Worm (Caenorhabditis elegans) whole organism, midembryonic: ENCODE data around the gene npp-19.

ENCODE experiments used
- T22C8.4 ChIP-seq: fragments of 200-800 bp; sonication (Bioruptor generic); IDR thresholded peaks from 2 replicates; pipeline ENCODE4 v1.3.6; 2022; ENCODE audit warnings: missing genetic modification characterization, missing compliant biosample characterization
- cog-1 ChIP-seq: sonication (generic microtip); optimal IDR thresholded peaks from 2 replicates; lab custom pipeline; 2016; ENCODE audit warnings: missing genetic modification characterization, missing compliant biosample characterization
- flt-1 ChIP-seq: fragments of 200-800 bp; sonication (Bioruptor generic); IDR thresholded peaks from 2 replicates; pipeline ENCODE4 v1.3.6; 2022; ENCODE audit warnings: missing genetic modification characterization, missing compliant biosample characterization
- klf-2 ChIP-seq: fragments of 200-800 bp; sonication (Bioruptor generic); conservative IDR thresholded peaks from 2 replicates; pipeline ENCODE4 v1.3.6; 2022; ENCODE audit warnings: missing genetic modification reagents, missing genetic modification characterization, missing compliant biosample characterization
- med-1 ChIP-seq: sonication (generic microtip); optimal IDR thresholded peaks from 2 replicates; lab custom pipeline; 2017; ENCODE audit warnings: missing genetic modification characterization, mild to moderate bottlenecking, missing compliant biosample characterization, antibody characterized with exemption, missing genetic modification reagents; ENCODE audit not compliant: insufficient read depth
- ref-1 ChIP-seq: fragments of 200-800 bp; sonication (Bioruptor generic); conservative IDR thresholded peaks from 2 replicates; pipeline ENCODE4 v1.3.6; 2022; ENCODE audit warnings: missing genetic modification reagents, missing genetic modification characterization, missing compliant biosample characterization
- tab-1 ChIP-seq: fragments of 200-800 bp; sonication (Bioruptor generic); IDR thresholded peaks from 2 replicates; pipeline ENCODE4 v1.3.6; 2022; ENCODE audit warnings: missing genetic modification characterization, missing compliant biosample characterization
- ztf-23 ChIP-seq: fragments of 200-800 bp; sonication (Bioruptor generic); IDR thresholded peaks from 2 replicates; pipeline ENCODE4 v1.3.6; 2022; ENCODE audit warnings: missing genetic modification reagents, missing genetic modification characterization, missing compliant biosample characterization
- ztf-29 ChIP-seq: fragments of 200-800 bp; sonication (Bioruptor generic); IDR thresholded peaks from 2 replicates; pipeline ENCODE4 v1.3.6; 2022; ENCODE audit warnings: missing genetic modification reagents, missing genetic modification characterization, missing compliant biosample characterization

The npp-19 gene

DNA sequence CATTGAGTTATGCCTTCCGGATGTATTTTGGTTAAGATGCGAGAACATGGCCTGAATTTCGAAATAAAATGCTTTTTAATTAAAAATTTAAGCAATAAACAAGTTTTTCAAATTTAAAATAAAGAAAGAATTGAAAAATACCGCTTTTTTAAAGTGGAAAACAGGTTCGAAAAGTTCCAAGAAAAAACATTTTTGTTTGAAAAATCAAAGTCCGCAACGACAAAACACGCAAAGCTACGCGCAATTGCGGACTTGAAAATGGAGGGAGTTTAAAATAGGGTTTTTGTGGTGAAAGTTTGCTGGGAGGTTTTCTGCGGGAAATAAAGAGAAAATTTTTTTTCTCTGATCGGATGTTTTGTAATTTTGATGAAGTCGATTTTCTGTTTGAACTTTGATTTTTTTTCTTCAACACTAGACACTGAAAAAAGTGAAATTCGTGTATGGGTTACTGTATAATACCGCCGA is at the start of gene npp-19:
Gene npp-19 (minus strand): TSS at position 51 of the 465 bp plus-strand sequence.
- TF ChIP-seq ztf-29 (GFP tag; lab: Robert Waterston, UW) (no peak), cog-1 (tag; lab: Kevin White, UChicago) (peak; percentile 23), tab-1 (GFP tag; lab: Robert Waterston, UW) (no peak), flt-1 (GFP tag; lab: Robert Waterston, UW) (0 out of 2 replicates have a peak, but pooled peaks have one; percentile 45), ztf-23 (GFP tag; lab: Robert Waterston, UW) (0 out of 2 replicates have a peak, but pooled peaks have one; percentile 47)

DNA sequence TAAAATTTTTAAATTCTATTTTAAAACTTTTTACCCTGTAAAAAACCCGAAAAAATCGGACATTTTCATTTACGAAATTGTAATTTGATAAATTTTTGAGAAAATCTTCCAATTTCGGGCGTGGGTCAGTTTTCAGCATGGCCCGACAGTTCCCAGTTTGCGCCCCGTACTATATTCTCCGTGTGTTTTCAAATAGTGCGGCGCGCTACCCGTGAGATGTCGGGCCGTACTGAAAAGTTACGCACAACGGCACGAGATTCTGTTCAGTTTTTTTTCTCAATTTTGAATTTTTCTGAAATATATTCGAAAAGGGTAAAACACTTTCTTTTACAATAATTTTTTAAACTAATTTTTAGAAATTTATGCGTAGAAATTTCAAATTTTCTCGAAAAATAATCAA is 48.8 kb upstream of the npp-19 start:
- TF ChIP-seq ztf-29 (GFP tag; lab: Robert Waterston, UW) (no peak), klf-2 (GFP tag; lab: Robert Waterston, UW) (no peak), ztf-23 (GFP tag; lab: Robert Waterston, UW) (no peak), med-1 (GFP tag; lab: Kevin White, UChicago) (no peak), tab-1 (GFP tag; lab: Robert Waterston, UW) (no peak)

DNA sequence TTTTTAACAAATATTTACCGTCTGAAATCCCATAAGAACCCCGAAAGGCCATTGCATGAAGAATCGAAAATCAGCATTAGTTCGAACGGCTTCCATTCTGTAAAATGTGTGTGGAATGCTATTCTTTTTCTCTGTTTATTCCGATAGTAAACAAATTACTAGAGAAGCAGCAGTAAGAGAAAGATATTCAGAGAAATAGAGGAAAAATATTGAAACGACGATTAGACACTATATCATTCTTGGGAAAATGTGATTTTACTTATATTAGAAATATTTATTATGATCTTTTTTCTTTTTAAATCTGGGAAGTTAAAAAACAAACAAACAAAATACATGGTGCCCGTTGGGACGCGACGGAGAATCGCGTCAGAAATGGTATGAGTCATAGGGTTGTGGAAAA is 45.2 kb upstream of the npp-19 start, which contains the start of gene M106.8:
Gene M106.8 (minus strand): TSS at position 101 of the 400 bp plus-strand sequence.
- TF ChIP-seq ref-1 (GFP tag; lab: Robert Waterston, UW) (no peak), klf-2 (GFP tag; lab: Robert Waterston, UW) (no peak), T22C8.4 (GFP tag; lab: Robert Waterston, UW) (no peak), flt-1 (GFP tag; lab: Robert Waterston, UW) (no peak), ztf-23 (GFP tag; lab: Robert Waterston, UW) (no peak), tab-1 (GFP tag; lab: Robert Waterston, UW) (no peak), cog-1 (tag; lab: Kevin White, UChicago) (no peak), ztf-29 (GFP tag; lab: Robert Waterston, UW) (no peak), med-1 (GFP tag; lab: Kevin White, UChicago) (no peak)

DNA sequence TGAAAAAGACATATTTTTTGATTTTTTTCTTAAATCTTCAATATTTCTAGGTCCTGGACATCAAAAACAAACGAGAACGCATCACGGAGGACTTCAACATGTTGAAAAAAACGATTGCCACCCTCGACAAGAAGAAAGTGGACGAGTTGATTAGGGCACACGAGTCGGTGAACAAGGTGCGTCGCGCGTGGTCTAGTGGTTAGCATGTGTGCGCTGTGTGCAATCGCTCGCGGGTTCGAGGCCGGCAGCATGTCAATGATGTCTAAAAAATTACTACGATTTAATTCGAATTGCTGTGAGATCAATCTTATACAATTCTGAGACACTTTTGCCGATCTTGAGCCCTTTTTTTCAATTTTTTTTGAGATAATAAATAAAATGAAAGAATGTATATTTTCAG is 41.8 kb upstream of the npp-19 start:
- TF ChIP-seq med-1 (GFP tag; lab: Kevin White, UChicago) (peak; percentile 69), T22C8.4 (GFP tag; lab: Robert Waterston, UW) (peak; percentile 93), ref-1 (GFP tag; lab: Robert Waterston, UW) (peak; percentile 98), cog-1 (tag; lab: Kevin White, UChicago) (peak; percentile 92), ztf-23 (GFP tag; lab: Robert Waterston, UW) (peak; percentile 92), tab-1 (GFP tag; lab: Robert Waterston, UW) (peak; percentile 95), klf-2 (GFP tag; lab: Robert Waterston, UW) (peak; percentile 89), flt-1 (GFP tag; lab: Robert Waterston, UW) (peak; percentile 97), ztf-29 (GFP tag; lab: Robert Waterston, UW) (peak; percentile 87)

DNA sequence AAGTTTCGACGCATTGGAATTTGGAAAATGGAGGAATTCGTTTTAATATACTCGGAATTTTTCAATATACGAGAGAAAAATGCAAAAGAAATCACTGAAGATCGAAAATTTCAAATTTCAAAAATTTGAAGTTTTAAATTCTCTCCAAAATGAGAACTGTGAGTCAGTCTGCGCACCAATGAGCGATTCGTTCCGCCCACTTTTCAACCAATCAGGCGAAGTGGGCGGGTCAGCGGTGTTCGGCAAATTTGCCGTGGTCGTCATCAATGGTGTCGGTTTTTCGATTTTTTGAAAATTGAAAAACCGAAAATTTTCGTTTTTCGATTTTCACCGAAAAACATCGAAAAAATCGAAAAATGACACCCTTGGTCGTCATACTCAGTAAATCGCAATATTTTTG is 40.3 kb upstream of the npp-19 start:
- TF ChIP-seq med-1 (GFP tag; lab: Kevin White, UChicago) (no peak), ref-1 (GFP tag; lab: Robert Waterston, UW) (no peak), flt-1 (GFP tag; lab: Robert Waterston, UW) (no peak), ztf-29 (GFP tag; lab: Robert Waterston, UW) (no peak), T22C8.4 (GFP tag; lab: Robert Waterston, UW) (no peak), tab-1 (GFP tag; lab: Robert Waterston, UW) (no peak), klf-2 (GFP tag; lab: Robert Waterston, UW) (no peak), ztf-23 (GFP tag; lab: Robert Waterston, UW) (no peak), cog-1 (tag; lab: Kevin White, UChicago) (no peak)

DNA sequence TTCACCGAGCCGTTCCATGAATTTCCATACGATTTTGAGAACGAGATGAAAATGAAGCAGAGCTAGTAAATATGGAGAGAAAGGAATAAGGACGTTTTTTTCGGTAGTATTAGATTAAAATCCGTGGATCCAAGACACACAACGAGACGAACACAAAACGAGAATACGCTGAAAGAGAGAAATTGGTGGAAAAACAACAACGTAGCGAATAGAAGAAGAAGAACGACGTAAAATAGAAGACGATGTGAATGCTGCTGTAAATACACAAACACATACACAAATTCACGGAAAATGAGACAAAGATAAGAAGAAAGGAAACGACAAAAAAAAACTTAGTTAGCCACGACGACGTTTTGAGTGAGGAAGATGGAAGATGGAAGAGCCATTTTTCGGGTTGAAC is 36.4 kb upstream of the npp-19 start:
- TF ChIP-seq ztf-23 (GFP tag; lab: Robert Waterston, UW) = no peak
- no peak for TF ChIP-seq T22C8.4 (GFP tag; lab: Robert Waterston, UW)
- no peak for TF ChIP-seq tab-1 (GFP tag; lab: Robert Waterston, UW)
- no peak for TF ChIP-seq ztf-29 (GFP tag; lab: Robert Waterston, UW)
- 0 out of 2 replicates have a peak, but pooled peaks have one; percentile 29 for TF ChIP-seq flt-1 (GFP tag; lab: Robert Waterston, UW)
- no peak for TF ChIP-seq cog-1 (tag; lab: Kevin White, UChicago)
- no peak for TF ChIP-seq ref-1 (GFP tag; lab: Robert Waterston, UW)
- no peak for TF ChIP-seq med-1 (GFP tag; lab: Kevin White, UChicago)

DNA sequence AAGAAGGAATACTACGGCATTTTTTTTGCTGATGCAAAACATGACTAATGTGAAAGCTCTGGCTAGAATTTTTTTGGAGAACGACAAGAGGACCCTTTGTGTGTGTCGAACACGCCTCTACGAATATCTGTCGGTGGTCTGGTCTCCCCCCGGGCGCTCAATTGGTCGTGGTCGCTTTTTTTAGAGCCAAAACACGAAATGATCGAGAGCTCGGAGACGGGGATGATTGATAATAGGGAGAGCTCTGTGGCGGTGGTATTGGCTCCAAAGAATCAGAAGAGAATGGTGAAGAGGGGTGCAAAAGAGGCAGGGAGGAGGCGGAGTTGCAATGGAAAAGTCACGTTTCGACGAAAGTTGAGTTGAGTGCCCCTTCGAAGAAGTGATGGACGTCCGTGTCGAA is 31.3 kb upstream of the npp-19 start:
- no peak for TF ChIP-seq ref-1 (GFP tag; lab: Robert Waterston, UW)
- TF ChIP-seq cog-1 (tag; lab: Kevin White, UChicago) = no peak

DNA sequence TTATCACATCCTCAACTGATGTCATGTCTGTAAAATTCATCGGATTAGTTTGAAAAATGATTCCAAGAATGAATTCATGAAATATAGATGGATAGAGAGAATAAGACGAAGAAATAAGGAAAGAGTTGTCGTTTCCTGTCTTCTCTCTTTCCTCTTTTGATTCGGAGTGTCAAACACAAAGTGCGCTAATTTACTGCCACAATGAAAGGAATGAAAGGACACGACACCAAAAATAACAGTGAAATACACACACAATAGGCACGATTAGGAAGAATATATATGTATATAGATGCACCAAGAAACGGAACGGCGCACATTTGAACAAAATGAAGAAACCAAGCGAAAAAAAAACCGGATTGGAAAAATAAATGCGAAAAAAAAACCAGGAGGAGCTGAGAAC is 30.8 kb upstream of the npp-19 start, which contains the start of gene VM106R.1:
Gene VM106R.1 (minus strand): TSS at position 101 of the 400 bp plus-strand sequence.
- TF ChIP-seq ztf-23 (GFP tag; lab: Robert Waterston, UW) = no peak
- TF ChIP-seq med-1 (GFP tag; lab: Kevin White, UChicago) = no peak
- TF ChIP-seq tab-1 (GFP tag; lab: Robert Waterston, UW) = no peak
- no peak for TF ChIP-seq ref-1 (GFP tag; lab: Robert Waterston, UW)
- TF ChIP-seq klf-2 (GFP tag; lab: Robert Waterston, UW) = no peak
- TF ChIP-seq T22C8.4 (GFP tag; lab: Robert Waterston, UW) = no peak
- TF ChIP-seq flt-1 (GFP tag; lab: Robert Waterston, UW) = no peak
- no peak for TF ChIP-seq ztf-29 (GFP tag; lab: Robert Waterston, UW)

DNA sequence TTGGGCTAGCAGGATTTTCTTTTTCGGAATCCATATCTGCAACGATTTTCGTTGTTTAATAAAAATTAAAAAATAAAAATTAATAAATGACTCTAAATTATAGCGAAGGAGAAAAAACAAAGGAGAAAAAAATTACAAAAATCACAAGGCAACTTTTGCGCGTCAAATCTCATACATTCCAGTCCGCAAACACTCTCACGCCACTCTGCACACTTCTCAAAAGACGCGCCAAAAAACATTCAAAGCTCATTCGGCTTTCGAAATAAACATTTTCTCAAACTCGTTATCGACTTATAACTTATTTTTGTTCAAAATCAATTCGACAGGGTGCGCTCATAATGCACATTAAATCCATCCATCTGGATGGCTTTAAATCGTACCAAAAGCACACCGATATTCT is 25.8 kb upstream of the npp-19 start, which contains the start of the genes R06F6.12 and mix-1:
Gene R06F6.12 (minus strand): TSS at position 36 of the 400 bp plus-strand sequence.
Gene mix-1 (plus strand): TSS at position 201 of the 400 bp plus-strand sequence.
- TF ChIP-seq tab-1 (GFP tag; lab: Robert Waterston, UW) (peak; percentile 44; the same call in 1 of the 2 replicates), med-1 (GFP tag; lab: Kevin White, UChicago) (no peak)
